Worm (Caenorhabditis elegans) whole organism, L2 larva: Measurements from ENCODE around the gene F59B1.8.

Source experiments
- C34F6.9 ChIP-seq: fragments of 150-350 bp; optimal IDR thresholded peaks from 2 replicates; lab custom pipeline; 2014; ENCODE audit warnings: missing biosample characterization, missing genetic modification characterization
- F13H6.1 ChIP-seq: sonication (generic microtip); optimal IDR thresholded peaks from 2 replicates; lab custom pipeline; 2016; ENCODE audit warnings: missing genetic modification characterization, missing compliant biosample characterization
- R02D3.7 ChIP-seq: fragments of 150-350 bp; optimal IDR thresholded peaks from 2 replicates; lab custom pipeline; 2014; ENCODE audit warnings: missing biosample characterization, missing genetic modification characterization
- Y55F3AM.14 ChIP-seq: fragments of 200-800 bp; sonication (Bioruptor generic); optimal IDR thresholded peaks from 2 replicates; lab custom pipeline; 2018; ENCODE audit warnings: mild to moderate bottlenecking, missing genetic modification characterization, missing compliant biosample characterization
- alr-1 ChIP-seq: fragments of 150-350 bp; optimal IDR thresholded peaks from 2 replicates; lab custom pipeline; 2014; ENCODE audit warnings: missing biosample characterization, missing genetic modification characterization
- ama-1 ChIP-seq: fragments of 150-350 bp; optimal IDR thresholded peaks from 2 replicates; lab custom pipeline; 2018; ENCODE audit warnings: inconsistent platforms
- dmd-4 ChIP-seq: sonication (generic microtip); optimal IDR thresholded peaks from 2 replicates; lab custom pipeline; 2017; ENCODE audit warnings: missing biosample characterization, missing genetic modification characterization
- elt-3 ChIP-seq: sonication (generic microtip); optimal IDR thresholded peaks from 2 replicates; lab custom pipeline; 2017; ENCODE audit warnings: missing biosample characterization, missing genetic modification characterization
- fos-1 ChIP-seq: fragments of 150-350 bp; optimal IDR thresholded peaks from 2 replicates; lab custom pipeline; 2014; ENCODE audit warnings: missing biosample characterization, missing genetic modification characterization
- lin-13 ChIP-seq: fragments of 150-350 bp; optimal IDR thresholded peaks from 2 replicates; lab custom pipeline; 2014; ENCODE audit warnings: missing biosample characterization, missing genetic modification reagents, missing genetic modification characterization
- nhr-237 ChIP-seq: fragments of 150-350 bp; optimal IDR thresholded peaks from 2 replicates; lab custom pipeline; 2014; ENCODE audit warnings: missing biosample characterization, missing genetic modification characterization
- nhr-77 ChIP-seq: fragments of 150-350 bp; optimal IDR thresholded peaks from 2 replicates; lab custom pipeline; 2014; ENCODE audit warnings: missing biosample characterization, missing genetic modification characterization
- unc-62 ChIP-seq: fragments of 150-350 bp; optimal IDR thresholded peaks from 2 replicates; lab custom pipeline; 2014; ENCODE audit warnings: missing biosample characterization, missing genetic modification reagents, missing genetic modification characterization

DNA sequence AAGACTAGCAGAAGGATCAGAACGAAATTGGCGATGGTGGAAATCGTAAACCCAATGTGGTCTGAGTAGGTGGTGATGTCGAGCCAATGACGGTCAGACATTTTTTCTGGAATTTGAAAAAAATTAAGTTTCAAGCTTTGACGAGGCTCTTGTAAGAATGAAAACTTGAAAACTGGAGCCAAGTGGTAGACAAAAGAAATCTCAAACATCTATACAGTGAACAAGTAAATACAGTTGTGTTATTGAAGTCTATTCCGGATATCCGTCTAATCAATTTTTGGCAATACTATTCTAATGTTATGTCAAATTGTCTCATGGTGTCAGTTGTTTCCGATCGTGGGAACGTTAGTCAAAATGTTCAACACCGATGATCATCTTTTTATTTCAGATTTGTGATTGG lies 22.8 kb upstream of the F59B1.8 start, which contains the start of gene str-113:
- TF ChIP-seq elt-3 (tag; lab: Kevin White, UChicago) (no peak), lin-13 (GFP tag; lab: Kevin White, UChicago) (no peak), Y55F3AM.14 (GFP tag; lab: Kevin White, UChicago) (no peak), unc-62 (GFP tag; lab: Kevin White, UChicago) (no peak), alr-1 (no peak), C34F6.9 (tag; lab: Kevin White, UChicago) (no peak), nhr-77 (no peak), ama-1 (no peak), R02D3.7 (tag; lab: Kevin White, UChicago) (no peak), nhr-237 (tag; lab: Kevin White, UChicago) (no peak), F13H6.1 (tag; lab: Kevin White, UChicago) (no peak), dmd-4 (tag; lab: Kevin White, UChicago) (no peak), fos-1 (tag; lab: Kevin White, UChicago) (no peak)
